Worm (Caenorhabditis elegans) whole organism, young adult: ENCODE results near the gene C25A8.2.

Source experiments
- B0019.2 ChIP-seq: fragments of 200-800 bp; sonication (Bioruptor generic); conservative IDR thresholded peaks from 2 replicates; pipeline ENCODE4 v1.3.6; 2022; ENCODE audit warnings: missing genetic modification reagents, missing genetic modification characterization, missing compliant biosample characterization
- C17E4.6 ChIP-seq: fragments of 200-800 bp; sonication (Bioruptor generic); IDR thresholded peaks from 2 replicates; pipeline ENCODE4 v1.3.6; 2022; ENCODE audit warnings: missing genetic modification reagents, missing genetic modification characterization, missing compliant biosample characterization
- D2030.7 ChIP-seq: fragments of 200-800 bp; sonication (Bioruptor generic); IDR thresholded peaks from 2 replicates; pipeline ENCODE4 v1.3.6; 2022; ENCODE audit warnings: missing genetic modification reagents, missing genetic modification characterization, missing compliant biosample characterization
- F10E7.11 ChIP-seq: sonication (generic microtip); optimal IDR thresholded peaks from 2 replicates; lab custom pipeline; 2017; ENCODE audit warnings: mild to moderate bottlenecking, missing genetic modification characterization, moderate library complexity, missing compliant biosample characterization
- F22D6.2 ChIP-seq: sonication (generic microtip); optimal IDR thresholded peaks from 2 replicates; lab custom pipeline; 2016; ENCODE audit warnings: mild to moderate bottlenecking, missing genetic modification characterization, missing compliant biosample characterization
- F33H1.4 ChIP-seq: fragments of 200-800 bp; sonication (Bioruptor generic); IDR thresholded peaks from 2 replicates; pipeline ENCODE4 v1.3.6; 2022; ENCODE audit warnings: missing genetic modification reagents, missing genetic modification characterization, missing compliant biosample characterization
- F55B11.4 ChIP-seq: sonication (generic microtip); optimal IDR thresholded peaks from 2 replicates; lab custom pipeline; 2016; ENCODE audit warnings: missing compliant biosample characterization, missing genetic modification characterization, borderline replicate concordance; ENCODE audit not compliant: insufficient read depth
- K11D2.4 ChIP-seq: fragments of 200-800 bp; sonication (Bioruptor generic); IDR thresholded peaks from 2 replicates; pipeline ENCODE4 v1.3.6; 2022; ENCODE audit warnings: missing genetic modification reagents, missing genetic modification characterization, missing compliant biosample characterization
- Y56A3A.18 ChIP-seq: fragments of 200-800 bp; sonication (Bioruptor generic); IDR thresholded peaks from 2 replicates; pipeline ENCODE4 v1.3.6; 2022; ENCODE audit warnings: missing genetic modification reagents, missing genetic modification characterization, missing compliant biosample characterization
- Y95B8A.8 ChIP-seq: fragments of 200-800 bp; sonication (Bioruptor generic); IDR thresholded peaks from 2 replicates; pipeline ENCODE4 v1.3.6; 2022; ENCODE audit warnings: missing genetic modification reagents, missing genetic modification characterization, missing compliant biosample characterization
- ZK185.1 ChIP-seq: sonication (generic microtip); optimal IDR thresholded peaks from 2 replicates; lab custom pipeline; 2016; ENCODE audit warnings: mild to moderate bottlenecking, missing genetic modification characterization, missing compliant biosample characterization; ENCODE audit not compliant: poor library complexity, severe bottlenecking
- atf-7 ChIP-seq: sonication (generic microtip); optimal IDR thresholded peaks from 2 replicates; lab custom pipeline; 2017; ENCODE audit warnings: mild to moderate bottlenecking, missing genetic modification characterization, missing compliant biosample characterization
- attf-3 ChIP-seq: fragments of 200-800 bp; sonication (Bioruptor generic); conservative IDR thresholded peaks from 2 replicates; pipeline ENCODE4 v1.3.6; 2022; ENCODE audit warnings: missing genetic modification reagents, missing genetic modification characterization, missing compliant biosample characterization
- attf-5 ChIP-seq: fragments of 200-800 bp; sonication (Bioruptor generic); optimal IDR thresholded peaks from 2 replicates; lab custom pipeline; 2018; ENCODE audit warnings: mild to moderate bottlenecking, missing genetic modification characterization, missing compliant biosample characterization
- bed-1 ChIP-seq: fragments of 200-800 bp; sonication (Bioruptor generic); IDR thresholded peaks from 2 replicates; pipeline ENCODE4 v1.3.6; 2022; ENCODE audit warnings: missing genetic modification reagents, missing genetic modification characterization, missing compliant biosample characterization
- cebp-1 ChIP-seq, 2 experiments: fragments of 200-800 bp in 1 of 2; sonication (Bioruptor generic) in 1 of 2; sonication (generic microtip) in 1 of 2; IDR thresholded peaks in 1 of 2; optimal IDR thresholded peaks in 1 of 2; 2 replicates each; pipeline versions ENCODE4 v1.3.6 to Lab custom; 2017 to 2022; ENCODE audit warnings: missing compliant biosample characterization in 2 of 2, missing genetic modification characterization in 2 of 2, mild to moderate bottlenecking in 1 of 2, missing genetic modification reagents in 1 of 2, moderate library complexity in 1 of 2
- ceh-58 ChIP-seq: fragments of 200-800 bp; sonication (Bioruptor generic); IDR thresholded peaks from 2 replicates; pipeline ENCODE4 v1.3.6; 2022; ENCODE audit warnings: missing genetic modification characterization, missing compliant biosample characterization
- ceh-91 ChIP-seq: fragments of 200-800 bp; sonication (Bioruptor generic); IDR thresholded peaks from 2 replicates; pipeline ENCODE4 v1.3.6; 2022; ENCODE audit warnings: missing genetic modification reagents, missing genetic modification characterization, missing compliant biosample characterization
- dpff-1 ChIP-seq: sonication (generic microtip); optimal IDR thresholded peaks from 2 replicates; lab custom pipeline; 2017; ENCODE audit warnings: mild to moderate bottlenecking, missing genetic modification characterization, missing compliant biosample characterization
- dpl-1 ChIP-seq: fragments of 150-350 bp; optimal IDR thresholded peaks from 2 replicates; lab custom pipeline; 2014; ENCODE audit warnings: missing biosample characterization, missing genetic modification reagents, missing genetic modification characterization
- egrh-3 ChIP-seq: fragments of 200-800 bp; sonication (Bioruptor generic); IDR thresholded peaks from 2 replicates; pipeline ENCODE4 v1.3.6; 2022; ENCODE audit warnings: missing genetic modification reagents, missing genetic modification characterization, missing compliant biosample characterization
- ekl-4 ChIP-seq: fragments of 200-800 bp; sonication (Bioruptor generic); IDR thresholded peaks from 2 replicates; pipeline ENCODE4 v1.3.6; 2022; ENCODE audit warnings: missing genetic modification reagents, missing genetic modification characterization, missing compliant biosample characterization
- fkh-3 ChIP-seq: sonication (generic microtip); optimal IDR thresholded peaks from 2 replicates; lab custom pipeline; 2016; ENCODE audit warnings: mild to moderate bottlenecking, missing genetic modification characterization, missing compliant biosample characterization
- him-1 ChIP-seq: sonication (generic microtip); optimal IDR thresholded peaks from 2 replicates; lab custom pipeline; 2016; ENCODE audit warnings: missing genotype, missing genetic modification reagents, missing genetic modification characterization, missing compliant biosample characterization
- hlh-12 ChIP-seq: sonication (generic microtip); optimal IDR thresholded peaks from 2 replicates; lab custom pipeline; 2016; ENCODE audit warnings: missing genetic modification characterization, missing compliant biosample characterization
- lag-1 ChIP-seq: fragments of 200-800 bp; sonication (Bioruptor generic); IDR thresholded peaks from 2 replicates; pipeline ENCODE4 v1.3.6; 2022; ENCODE audit warnings: missing genetic modification reagents, missing genetic modification characterization, missing compliant biosample characterization
- let-526 ChIP-seq: fragments of 200-800 bp; sonication (Bioruptor generic); IDR thresholded peaks from 2 replicates; pipeline ENCODE4 v1.3.6; 2022; ENCODE audit warnings: missing genetic modification reagents, missing genetic modification characterization, missing compliant biosample characterization
- lin-26 ChIP-seq: fragments of 200-800 bp; sonication (Bioruptor generic); IDR thresholded peaks from 2 replicates; pipeline ENCODE4 v1.3.6; 2022; ENCODE audit warnings: missing genetic modification reagents, missing genetic modification characterization, missing compliant biosample characterization
- madf-3 ChIP-seq: fragments of 200-800 bp; sonication (Bioruptor generic); IDR thresholded peaks from 2 replicates; pipeline ENCODE4 v1.3.6; 2022; ENCODE audit warnings: missing genetic modification reagents, missing genetic modification characterization, missing compliant biosample characterization
- madf-8 ChIP-seq: fragments of 200-800 bp; sonication (Bioruptor generic); conservative IDR thresholded peaks from 2 replicates; pipeline ENCODE4 v1.3.6; 2022; ENCODE audit warnings: missing genetic modification reagents, missing genetic modification characterization, missing compliant biosample characterization
- mel-28 ChIP-seq: sonication (generic microtip); optimal IDR thresholded peaks from 2 replicates; lab custom pipeline; 2016; ENCODE audit warnings: borderline replicate concordance, mild to moderate bottlenecking, missing genetic modification characterization, missing compliant biosample characterization
- nfya-2 ChIP-seq: fragments of 200-800 bp; sonication (Bioruptor generic); IDR thresholded peaks from 2 replicates; pipeline ENCODE4 v1.3.6; 2022; ENCODE audit warnings: missing genetic modification reagents, missing genetic modification characterization, missing compliant biosample characterization
- nfyb-1 ChIP-seq: fragments of 200-800 bp; sonication (Bioruptor generic); IDR thresholded peaks from 2 replicates; pipeline ENCODE4 v1.3.6; 2022; ENCODE audit warnings: missing genetic modification reagents, missing genetic modification characterization, missing compliant biosample characterization
- nhr-27 ChIP-seq: fragments of 200-800 bp; sonication (Bioruptor generic); optimal IDR thresholded peaks from 2 replicates; lab custom pipeline; 2018; ENCODE audit warnings: mild to moderate bottlenecking, missing genetic modification characterization, moderate library complexity, missing compliant biosample characterization
- nhr-80 ChIP-seq: sonication (generic microtip); optimal IDR thresholded peaks from 2 replicates; lab custom pipeline; 2016; ENCODE audit warnings: missing genetic modification characterization, missing compliant biosample characterization
- nhr-90 ChIP-seq: sonication (generic microtip); optimal IDR thresholded peaks from 2 replicates; lab custom pipeline; 2016; ENCODE audit warnings: missing genotype, mild to moderate bottlenecking, missing genetic modification characterization, missing compliant biosample characterization
- repo-1 ChIP-seq: sonication (generic microtip); optimal IDR thresholded peaks from 2 replicates; lab custom pipeline; 2017; ENCODE audit warnings: mild to moderate bottlenecking, missing genetic modification characterization, missing compliant biosample characterization
- rpc-1 ChIP-seq, 2 experiments: fragments of 150-350 bp in 1 of 2; sonication (generic microtip) in 1 of 2; optimal IDR thresholded peaks; 2 replicates each; lab custom pipeline; 2014 to 2018; ENCODE audit warnings: missing biosample characterization in 1 of 2, missing genetic modification characterization in 1 of 2, missing genetic modification reagents in 1 of 2, missing genotype in 1 of 2
- snpc-1.3 ChIP-seq: sonication (generic microtip); optimal IDR thresholded peaks from 2 replicates; lab custom pipeline; 2017; ENCODE audit warnings: missing genetic modification characterization, mild to moderate bottlenecking, missing compliant biosample characterization, antibody characterized with exemption, moderate library complexity, missing genotype, missing genetic modification reagents; ENCODE audit not compliant: insufficient read depth
- snpc-3.4 ChIP-seq: sonication (generic microtip); optimal IDR thresholded peaks from 2 replicates; lab custom pipeline; 2017; ENCODE audit warnings: missing genetic modification characterization, mild to moderate bottlenecking, missing compliant biosample characterization, antibody characterized with exemption, moderate library complexity, missing genotype, missing genetic modification reagents
- snpc-4 ChIP-seq, 5 experiments: fragments of 150-350 bp in 1 of 5; sonication (generic microtip) in 4 of 5; optimal IDR thresholded peaks; 2 replicates each; lab custom pipeline; 2014 to 2018; ENCODE audit warnings: missing genetic modification characterization in 5 of 5, missing biosample characterization in 3 of 5, antibody characterized with exemption in 2 of 5, mild to moderate bottlenecking in 2 of 5, missing compliant biosample characterization in 2 of 5, missing genotype in 2 of 5, moderate library complexity in 2 of 5, missing genetic modification reagents in 1 of 5
- xnd-1 ChIP-seq: sonication (generic microtip); optimal IDR thresholded peaks from 2 replicates; lab custom pipeline; 2016; ENCODE audit warnings: missing genotype, missing genetic modification reagents, missing genetic modification characterization, missing compliant biosample characterization
- zim-3 ChIP-seq: sonication (generic microtip); optimal IDR thresholded peaks from 2 replicates; lab custom pipeline; 2017; ENCODE audit warnings: mild to moderate bottlenecking, missing genetic modification characterization, moderate library complexity, missing compliant biosample characterization
- ztf-25 ChIP-seq: fragments of 200-800 bp; sonication (Bioruptor generic); IDR thresholded peaks from 2 replicates; pipeline ENCODE4 v1.3.6; 2022; ENCODE audit warnings: missing genetic modification reagents, missing genetic modification characterization, missing compliant biosample characterization
- ztf-26 ChIP-seq: sonication (generic microtip); optimal IDR thresholded peaks from 2 replicates; lab custom pipeline; 2017; ENCODE audit warnings: missing genetic modification characterization, missing compliant biosample characterization

Gene C25A8.2

DNA sequence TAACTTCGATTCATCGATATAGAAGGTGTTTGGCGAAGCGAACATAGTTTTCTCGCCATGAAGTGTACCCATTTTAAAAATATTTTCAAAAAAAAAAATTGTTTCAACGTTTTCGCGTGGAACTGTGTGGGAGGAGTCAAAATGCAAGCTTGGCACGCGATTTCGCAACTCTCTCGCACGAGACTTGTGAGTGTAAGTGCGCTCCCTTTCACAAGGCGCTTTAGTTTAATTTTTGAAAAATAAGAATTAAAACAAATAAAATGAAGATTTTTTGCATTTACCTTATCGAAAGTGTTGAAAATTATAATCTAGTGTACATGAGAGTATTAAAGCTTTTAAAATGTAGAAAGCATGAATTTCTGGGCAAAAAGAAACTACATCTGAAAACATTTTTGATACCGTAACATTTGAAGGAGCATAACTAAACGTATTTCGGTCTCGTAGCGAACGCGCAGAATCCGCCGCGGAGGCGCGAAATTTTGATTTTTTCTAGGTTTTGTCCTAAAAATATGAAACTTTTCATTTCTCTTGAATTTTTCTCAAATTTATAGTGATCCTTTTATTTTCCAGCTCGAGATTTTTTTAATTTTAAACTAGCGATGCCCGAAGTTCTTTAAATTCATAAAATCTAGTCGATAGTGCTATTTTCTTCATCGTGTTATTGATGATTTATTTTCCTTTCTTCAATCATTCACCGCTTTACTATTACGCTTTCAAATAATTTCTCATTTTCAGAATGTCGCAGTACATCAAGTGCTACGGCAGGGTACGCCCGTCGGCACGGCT lies 30.0 kb downstream of the C25A8.2 start, which contains the start of the genes cogc-2 and klp-18:
cogc-2 (minus strand) TSS at position 105 of the 786 bp plus-strand sequence.
klp-18 (plus strand) TSS at position 736 of the 786 bp plus-strand sequence.
- TF ChIP-seq attf-3 (GFP tag; lab: Robert Waterston, UW) (0 out of 2 replicates have a peak, but pooled peaks have one; percentile 32), xnd-1 (tag; lab: Kevin White, UChicago) (peak; percentile 100), ceh-58 (GFP tag; lab: Robert Waterston, UW) (no peak), lin-26 (GFP tag; lab: Robert Waterston, UW) (peak; percentile 43; the same call in 1 of the 2 replicates), ekl-4 (GFP tag; lab: Robert Waterston, UW) (peak; percentile 88), ztf-26 (tag; lab: Kevin White, UChicago) (no peak), Y95B8A.8 (GFP tag; lab: Robert Waterston, UW) (peak; percentile 90), hlh-12 (tag; lab: Kevin White, UChicago) (no peak), ceh-91 (GFP tag; lab: Robert Waterston, UW) (peak; percentile 99), madf-8 (GFP tag; lab: Robert Waterston, UW) (peak; percentile 100), nhr-90 (tag; lab: Kevin White, UChicago) (no peak), F10E7.11 (tag; lab: Kevin White, UChicago) (no peak), dpl-1 (GFP tag; lab: Kevin White, UChicago) (peak; percentile 84), F55B11.4 (tag; lab: Kevin White, UChicago) (no peak), atf-7 (tag; lab: Kevin White, UChicago) (no peak), bed-1 (GFP tag; lab: Robert Waterston, UW) (no peak), mel-28 (no peak), attf-5 (peak; percentile 84), cebp-1 (GFP tag; IDR thresholded peaks at IDR 0.05; lab: Robert Waterston, UW) (peak; percentile 91), cebp-1 (tag; optimal IDR thresholded peaks at IDR 0.05; lab: Kevin White, UChicago) (peak; percentile 98), K11D2.4 (GFP tag; lab: Robert Waterston, UW) (peak; percentile 49; the same call in 1 of the 2 replicates), nfyb-1 (GFP tag; lab: Robert Waterston, UW) (peak; percentile 57; the same call in 1 of the 2 replicates), C17E4.6 (GFP tag; lab: Robert Waterston, UW) (peak; percentile 68), F22D6.2 (no peak), ZK185.1 (tag; lab: Kevin White, UChicago) (peak; percentile 72), repo-1 (peak; percentile 69), F33H1.4 (GFP tag; lab: Robert Waterston, UW) (peak; percentile 99), nhr-27 (tag; lab: Kevin White, UChicago) (no peak), Y56A3A.18 (GFP tag; lab: Robert Waterston, UW) (no peak), him-1 (tag; lab: Kevin White, UChicago) (peak; percentile 64), fkh-3 (tag; lab: Kevin White, UChicago) (no peak), nhr-80 (tag; lab: Kevin White, UChicago) (peak; percentile 45), nfya-2 (no peak), snpc-4 (GFP tag; optimal IDR thresholded peaks at IDR 0.05; lab: Kevin White, UChicago) (peak; percentile 57), snpc-4 (tag; optimal IDR thresholded peaks at IDR 0.05; lab: Kevin White, UChicago) (peak; percentile 2 to 89 (median 82)), zim-3 (tag; lab: Kevin White, UChicago) (no peak), snpc-3.4 (tag; lab: Kevin White, UChicago) (peak; percentile 66), egrh-3 (GFP tag; lab: Robert Waterston, UW) (0 out of 2 replicates have a peak, but pooled peaks have one; percentile 20), dpff-1 (tag; lab: Kevin White, UChicago) (no peak), snpc-1.3 (tag; lab: Kevin White, UChicago) (peak; percentile 45), rpc-1 (optimal IDR thresholded peaks at IDR 0.05; lab: Kevin White, UChicago) (peak; percentile 35), rpc-1 (tag; optimal IDR thresholded peaks at IDR 0.05; lab: Kevin White, UChicago) (no peak), let-526 (GFP tag; lab: Robert Waterston, UW) (no peak), ztf-25 (GFP tag; lab: Robert Waterston, UW) (0 out of 2 replicates have a peak, but pooled peaks have one; percentile 23), B0019.2 (GFP tag; lab: Robert Waterston, UW) (peak; percentile 86), madf-3 (GFP tag; lab: Robert Waterston, UW) (peak; percentile 94), D2030.7 (GFP tag; lab: Robert Waterston, UW) (peak; percentile 98), lag-1 (GFP tag; lab: Robert Waterston, UW) (no peak)
